Fruit fly (Drosophila melanogaster): ENCODE results near the gene lectin-21Cb.
A peak's percentile ranks its signal among the peaks of the same experiment; 100 is the strongest.

The lectin-21Cb gene

DNA sequence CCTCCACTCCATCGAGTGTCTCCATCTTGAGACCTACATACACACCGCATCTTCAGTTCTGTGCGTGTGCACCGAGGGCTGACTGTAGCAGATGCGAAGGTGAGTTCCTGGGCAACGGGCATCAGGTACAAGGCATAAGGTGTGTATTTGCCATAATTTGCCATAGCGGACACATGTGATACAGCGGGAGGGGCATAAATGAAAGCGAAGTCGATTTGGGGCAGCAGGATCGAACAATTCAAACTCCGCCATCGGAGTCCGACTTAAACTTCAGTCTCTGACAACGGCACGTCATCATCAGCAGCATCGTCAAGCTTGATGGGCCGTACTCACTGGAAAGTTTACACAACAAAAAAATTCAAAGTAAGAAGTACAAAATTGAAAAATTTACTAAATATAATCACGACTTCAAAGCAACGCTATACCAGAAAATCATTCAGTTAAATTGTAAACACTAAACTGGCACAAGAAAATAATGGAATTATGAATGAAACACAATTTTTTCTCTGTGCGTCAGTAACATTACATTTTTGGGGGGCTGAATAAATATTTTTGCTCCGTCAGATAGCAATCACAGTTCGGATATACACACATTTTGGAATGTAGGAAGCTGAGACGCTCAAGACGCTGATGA lies 48.1 kb upstream of the lectin-21Cb start (continued):
- TF ChIP-seq topi (GFP tag; optimal IDR thresholded peaks at IDR 0.05) (peak; percentile 90), CG11762 (GFP tag; optimal IDR thresholded peaks at IDR 0.05; ENCODE audit: insufficient read depth) (peak; percentile 65), Ets96B (tag; optimal IDR thresholded peaks at IDR 0.05) (peak; percentile 78), OdsH (GFP tag; optimal IDR thresholded peaks at IDR 0.05) (peak; percentile 74), CG1621 (tag; optimal IDR thresholded peaks at IDR 0.05) (peak; percentile 71), lz (GFP tag; optimal IDR thresholded peaks at IDR 0.05) (peak; percentile 86), CG4318 (GFP tag; optimal IDR thresholded peaks at IDR 0.05) (peak; percentile 2), ss (GFP tag; optimal IDR thresholded peaks at IDR 0.05) (peak; percentile 59 to 78), spab (GFP tag; optimal IDR thresholded peaks at IDR 0.05) (peak; percentile 77), Blimp-1 (GFP tag; optimal IDR thresholded peaks at IDR 0.05) (peak; percentile 92), CG8119 (GFP tag; IDR thresholded peaks at IDR 0.05) (peak; percentile 36; the same call in 1 of the 3 replicates), achi (GFP tag; optimal IDR thresholded peaks at IDR 0.05) (peak; percentile 70), dac (GFP tag; optimal IDR thresholded peaks at IDR 0.05) (no peak), CG32006 (GFP tag; optimal IDR thresholded peaks at IDR 0.05) (peak; percentile 49), CG34406 (GFP tag; optimal IDR thresholded peaks at IDR 0.05) (peak; percentile 84)

dm6 chr2L:664306-664705 lies 43.3 kb upstream of the lectin-21Cb start:
- peak; percentile 18 for TF ChIP-seq achi (GFP tag; optimal IDR thresholded peaks at IDR 0.05)
- TF ChIP-seq CG31627 (GFP tag; optimal IDR thresholded peaks at IDR 0.05) = peak; percentile 56
- no peak for TF ChIP-seq CG6792 (GFP tag; optimal IDR thresholded peaks at IDR 0.05)
- peak; percentile 57 for TF ChIP-seq esn (GFP tag; optimal IDR thresholded peaks at IDR 0.05)
- TF ChIP-seq CG8632 (GFP tag; optimal IDR thresholded peaks at IDR 0.05) = no peak
- TF ChIP-seq Ets21C (GFP tag; optimal IDR thresholded peaks at IDR 0.05) = no peak
- TF ChIP-seq salr (GFP tag; optimal IDR thresholded peaks at IDR 0.05) = peak in 1 of 2 experiments; percentile 17
- no peak for TF ChIP-seq dsx (GFP tag; optimal IDR thresholded peaks at IDR 0.05; ENCODE audit: poor library complexity, severe bottlenecking)
- TF ChIP-seq CG3919 (GFP tag; optimal IDR thresholded peaks at IDR 0.05) = no peak
- peak; percentile 49 for TF ChIP-seq Hr39 (GFP tag; optimal IDR thresholded peaks at IDR 0.05)
- TF ChIP-seq topi (GFP tag; optimal IDR thresholded peaks at IDR 0.05) = peak; percentile 34
- no peak for TF ChIP-seq CG34406 (GFP tag; optimal IDR thresholded peaks at IDR 0.05)
- TF ChIP-seq CG6276 (GFP tag; optimal IDR thresholded peaks at IDR 0.05) = peak; percentile 80
- TF ChIP-seq acj6 (GFP tag; optimal IDR thresholded peaks at IDR 0.05) = peak; percentile 9
- TF ChIP-seq net (GFP tag; optimal IDR thresholded peaks at IDR 0.05) = peak; percentile 48
- TF ChIP-seq CG16779 (tag; optimal IDR thresholded peaks at IDR 0.05) = no peak
- no peak for TF ChIP-seq CG6808 (GFP tag; optimal IDR thresholded peaks at IDR 0.05)
- TF ChIP-seq CG7368 (GFP tag; optimal IDR thresholded peaks at IDR 0.05) = no peak
- peak; percentile 53 for TF ChIP-seq lz (GFP tag; optimal IDR thresholded peaks at IDR 0.05)
- peak; percentile 62 for TF ChIP-seq Eip78C (GFP tag)
- no peak for TF ChIP-seq spab (GFP tag; optimal IDR thresholded peaks at IDR 0.05)
- peak; percentile 17 for TF ChIP-seq Sox102F (GFP tag; optimal IDR thresholded peaks at IDR 0.05)
- TF ChIP-seq Blimp-1 (GFP tag; optimal IDR thresholded peaks at IDR 0.05) = no peak
- TF ChIP-seq CG11762 (GFP tag; optimal IDR thresholded peaks at IDR 0.05; ENCODE audit: insufficient read depth) = no peak
- TF ChIP-seq Gug (GFP tag; IDR thresholded peaks at IDR 0.05) = peak; percentile 53; the same call in 1 of the 2 replicates
- TF ChIP-seq Ets96B (tag; optimal IDR thresholded peaks at IDR 0.05) = no peak
- TF ChIP-seq CG8319 (GFP tag; optimal IDR thresholded peaks at IDR 0.05) = no peak
- no peak for TF ChIP-seq vri (GFP tag; optimal IDR thresholded peaks at IDR 0.05)
- no peak for TF ChIP-seq fd85E (GFP tag; optimal IDR thresholded peaks at IDR 0.05)
- TF ChIP-seq Eip75B (GFP tag; optimal IDR thresholded peaks at IDR 0.05) = no peak
- TF ChIP-seq CG11294 (GFP tag; IDR thresholded peaks at IDR 0.05) = peak; percentile 48; the same call in 1 of the 2 replicates
- peak; percentile 55 for TF ChIP-seq OdsH (GFP tag; optimal IDR thresholded peaks at IDR 0.05)
- TF ChIP-seq cyc (GFP tag; optimal IDR thresholded peaks at IDR 0.05) = peak; percentile 30
- TF ChIP-seq Smox (GFP tag; optimal IDR thresholded peaks at IDR 0.05) = peak; percentile 20
- no peak for TF ChIP-seq Sox14 (GFP tag; optimal IDR thresholded peaks at IDR 0.05)
- TF ChIP-seq eg (GFP tag; IDR thresholded peaks at IDR 0.05) = peak; percentile 85
- TF ChIP-seq CG11902 (GFP tag; optimal IDR thresholded peaks at IDR 0.05) = no peak
- no peak for TF ChIP-seq Hr38 (GFP tag; optimal IDR thresholded peaks at IDR 0.05)
- no peak for TF ChIP-seq CG3032 (tag; optimal IDR thresholded peaks at IDR 0.05)
- no peak for TF ChIP-seq CG1621 (tag; optimal IDR thresholded peaks at IDR 0.05)
- no peak for TF ChIP-seq Eip93F (GFP tag; optimal IDR thresholded peaks at IDR 0.05)
- TF ChIP-seq svp (GFP tag) = peak; percentile 62
- TF ChIP-seq CG6163 (GFP tag; IDR thresholded peaks at IDR 0.05) = peak; percentile 53; the same call in 2 of the 3 replicates

All from whole organism, prepupa.